Worm (Caenorhabditis elegans): Measurements from ENCODE around the gene arrd-22.

ce11 chrV:3362475-3362874, 47.8 kb upstream of the arrd-22 start, which contains the start of gene C04E12.4:
- TF ChIP-seq snpc-3.4 (tag; optimal IDR thresholded peaks at IDR 0.05) (no peak), nhr-90 (tag; optimal IDR thresholded peaks at IDR 0.05) (no peak), snpc-4 (GFP tag; optimal IDR thresholded peaks at IDR 0.05) (no peak), snpc-4 (tag; optimal IDR thresholded peaks at IDR 0.05) (no peak), nhr-120 (GFP tag; IDR thresholded peaks at IDR 0.05) (no peak), unc-62 (GFP tag; optimal IDR thresholded peaks at IDR 0.05) (no peak), athp-1 (tag; optimal IDR thresholded peaks at IDR 0.05) (no peak), lag-1 (GFP tag; IDR thresholded peaks at IDR 0.05) (no peak), attf-5 (GFP tag; optimal IDR thresholded peaks at IDR 0.05) (no peak), ztf-26 (tag; optimal IDR thresholded peaks at IDR 0.05) (no peak), F49E8.2 (tag; optimal IDR thresholded peaks at IDR 0.05; ENCODE audit: insufficient read depth) (no peak), lsy-27 (tag; optimal IDR thresholded peaks at IDR 0.05; ENCODE audit: borderline replicate concordance, insufficient read depth) (no peak), ama-1 (optimal IDR thresholded peaks at IDR 0.05) (no peak), ama-1 (GFP tag; optimal IDR thresholded peaks at IDR 0.05) (no peak)

Data from whole organism, young adult.